Fruit fly (Drosophila melanogaster) whole organism, pupa: ENCODE data around the gene Drsl4.
A peak's percentile ranks its signal among the peaks of the same experiment; 100 is the strongest.

ENCODE experiments used
- CG10348 ChIP-seq: fragments of 200-800 bp; sonication (Bioruptor generic); IDR thresholded peaks from 2 replicates; pipeline ENCODE4 v1.3.6; 2022; ENCODE audit warnings: missing biosample characterization, missing genetic modification characterization
- CG12605 ChIP-seq: fragments of 200-800 bp; sonication (Bioruptor generic); IDR thresholded peaks from 2 replicates; pipeline ENCODE4 v1.3.6; 2022; ENCODE audit warnings: missing biosample characterization, missing genetic modification characterization
- CG13204 ChIP-seq: fragments of 200-800 bp; sonication (Bioruptor generic); optimal IDR thresholded peaks from 2 replicates; lab custom pipeline; 2018; ENCODE audit warnings: missing biosample characterization, mild to moderate bottlenecking, missing genetic modification characterization, moderate library complexity
- CG14655 ChIP-seq: fragments of 200-800 bp; sonication (Bioruptor generic); optimal IDR thresholded peaks from 3 replicates; lab custom pipeline; 2017; ENCODE audit warnings: mild to moderate bottlenecking, missing biosample characterization, missing genetic modification reagents, missing genetic modification characterization
- CG15710 ChIP-seq: fragments of 200-800 bp; sonication (Bioruptor generic); optimal IDR thresholded peaks from 2 replicates; lab custom pipeline; 2018; ENCODE audit warnings: missing biosample characterization, mild to moderate bottlenecking, missing genetic modification characterization, moderate library complexity
- CG17806 ChIP-seq: fragments of 200-800 bp; sonication (Bioruptor generic); optimal IDR thresholded peaks from 2 replicates; lab custom pipeline; 2018; ENCODE audit warnings: missing biosample characterization, mild to moderate bottlenecking, missing genetic modification characterization, moderate library complexity
- CG32121 ChIP-seq: fragments of 200-800 bp; sonication (Bioruptor generic); IDR thresholded peaks from 2 replicates; pipeline ENCODE4 v1.3.6; 2022; ENCODE audit warnings: missing biosample characterization, missing genetic modification characterization
- CG34367 ChIP-seq: fragments of 200-800 bp; sonication (Bioruptor generic); optimal IDR thresholded peaks from 2 replicates; lab custom pipeline; 2018; ENCODE audit warnings: missing biosample characterization, mild to moderate bottlenecking, missing genetic modification characterization
- CG4496 ChIP-seq: fragments of 200-800 bp; sonication (Bioruptor generic); IDR thresholded peaks from 3 replicates; pipeline ENCODE4 v1.3.6; 2022; ENCODE audit warnings: missing biosample characterization, missing genetic modification characterization
- CG8159 ChIP-seq: fragments of 200-800 bp; sonication (Bioruptor generic); optimal IDR thresholded peaks from 3 replicates; lab custom pipeline; 2018; ENCODE audit warnings: missing biosample characterization, mild to moderate bottlenecking, missing genetic modification characterization, moderate library complexity
- CG8301 ChIP-seq: fragments of 200-800 bp; sonication (Bioruptor generic); optimal IDR thresholded peaks from 2 replicates; lab custom pipeline; 2018; ENCODE audit warnings: missing biosample characterization, mild to moderate bottlenecking, missing genetic modification characterization
- CG9948 ChIP-seq: fragments of 200-800 bp; sonication (Bioruptor generic); optimal IDR thresholded peaks from 2 replicates; lab custom pipeline; 2018; ENCODE audit warnings: missing biosample characterization, mild to moderate bottlenecking, missing genetic modification characterization, moderate library complexity
- D1 ChIP-seq: fragments of 200-800 bp; sonication (Bioruptor generic); optimal IDR thresholded peaks from 2 replicates; lab custom pipeline; 2018; ENCODE audit warnings: missing biosample characterization, mild to moderate bottlenecking, missing genetic modification characterization, moderate library complexity
- EcR ChIP-seq: fragments of 200-800 bp; sonication (Bioruptor generic); optimal IDR thresholded peaks from 3 replicates; lab custom pipeline; 2019; ENCODE audit warnings: missing biosample characterization, missing genetic modification characterization, mild to moderate bottlenecking, moderate library complexity, missing genetic modification reagents
- Ets98B ChIP-seq: fragments of 200-800 bp; sonication (Bioruptor generic); IDR thresholded peaks from 2 replicates; pipeline ENCODE4 v1.3.6; 2022; ENCODE audit warnings: missing biosample characterization, missing genetic modification characterization
- Pif1A ChIP-seq: fragments of 200-800 bp; sonication (Bioruptor generic); optimal IDR thresholded peaks from 3 replicates; lab custom pipeline; 2016; ENCODE audit warnings: missing biosample characterization, missing genetic modification characterization
- Pif1B ChIP-seq: fragments of 200-800 bp; sonication (Bioruptor generic); optimal IDR thresholded peaks from 3 replicates; lab custom pipeline; 2016; ENCODE audit warnings: missing biosample characterization, missing genetic modification characterization
- Snoo ChIP-seq: fragments of 200-800 bp; sonication (Bioruptor generic); optimal IDR thresholded peaks from 3 replicates; lab custom pipeline; 2017; ENCODE audit warnings: missing biosample characterization, mild to moderate bottlenecking, missing genetic modification characterization, inconsistent platforms
- fd96Ca ChIP-seq: fragments of 200-800 bp; sonication (Bioruptor generic); IDR thresholded peaks from 3 replicates; pipeline ENCODE4 v1.3.6; 2022; ENCODE audit warnings: missing biosample characterization, missing genetic modification characterization
- gl ChIP-seq: fragments of 200-800 bp; sonication (Bioruptor generic); optimal IDR thresholded peaks from 2 replicates; lab custom pipeline; 2018; ENCODE audit warnings: missing biosample characterization, mild to moderate bottlenecking, missing genetic modification characterization
- rn ChIP-seq: fragments of 200-800 bp; sonication (Bioruptor generic); IDR thresholded peaks from 2 replicates; pipeline ENCODE4 v1.3.6; 2022; ENCODE audit warnings: missing biosample characterization, missing genetic modification characterization

Drsl4 gene

DNA sequence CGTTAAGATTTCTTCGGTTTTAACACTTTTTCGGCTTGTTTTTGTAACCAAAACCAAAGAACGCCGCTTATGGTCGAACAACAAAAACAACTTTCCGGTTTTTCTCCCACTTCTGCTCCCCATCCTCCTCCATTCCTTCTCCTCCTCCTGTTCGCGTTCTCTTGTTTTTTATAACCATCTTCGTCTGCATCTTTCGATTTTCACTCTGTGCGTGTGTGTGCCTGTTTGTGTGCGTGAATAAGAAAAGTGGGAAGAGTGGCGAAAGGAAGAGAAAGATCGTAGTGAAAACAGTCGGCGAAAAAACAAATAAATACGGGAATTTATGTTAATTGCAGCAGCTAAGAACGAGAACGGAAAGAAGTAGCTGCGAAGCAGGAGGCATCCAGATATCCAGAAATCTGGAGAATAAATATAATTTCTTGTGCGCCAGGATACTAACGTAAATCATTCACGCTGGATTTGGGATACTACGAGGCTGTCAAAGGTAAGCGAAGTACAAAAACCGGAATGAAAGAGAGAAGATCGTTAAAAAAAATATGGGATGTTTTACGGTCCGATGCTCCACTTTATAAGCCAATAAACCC lies 22.0 kb downstream of the Drsl4 start:
- no peak for TF ChIP-seq CG17806
- TF ChIP-seq EcR: peak; percentile 17

DNA sequence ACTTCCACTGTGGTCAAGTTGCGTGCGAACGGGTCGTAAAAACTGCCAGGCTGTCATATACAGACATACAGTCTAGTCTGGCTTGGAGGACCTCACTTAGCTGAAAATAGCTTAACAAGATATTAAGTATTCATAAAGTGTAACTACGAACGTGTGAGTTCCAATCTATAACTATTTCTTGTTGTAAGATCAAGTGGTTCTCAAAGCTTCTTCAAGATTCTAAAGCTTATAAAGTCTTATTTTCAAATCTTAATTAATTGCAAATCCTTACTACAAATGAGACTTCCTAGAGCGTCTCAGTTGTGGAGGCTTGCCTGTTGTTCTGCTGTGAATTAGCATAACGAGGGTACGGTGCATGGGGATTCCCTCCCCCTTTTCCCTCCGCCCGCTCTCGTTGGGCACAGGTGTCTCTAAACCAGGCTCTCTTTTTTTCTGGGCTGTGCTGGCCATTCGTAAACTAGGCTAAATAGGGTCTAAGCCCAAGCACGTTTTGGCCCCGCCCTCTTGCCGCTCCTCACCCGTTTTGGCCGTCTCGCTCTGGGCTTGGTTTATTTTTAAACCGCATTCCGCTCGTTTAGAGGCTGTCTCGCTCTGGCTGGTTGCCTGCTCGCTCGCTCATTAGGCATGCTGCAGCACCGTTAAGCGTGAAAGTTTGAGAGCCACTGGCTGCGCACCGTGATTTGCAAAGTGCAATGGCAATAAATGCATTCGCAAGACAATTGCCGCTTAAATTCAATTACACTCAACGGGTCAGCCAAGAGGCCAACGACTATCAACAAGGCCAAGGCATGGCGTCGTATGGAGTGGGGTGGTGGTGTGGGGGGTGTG lies 22.8 kb downstream of the Drsl4 start:
- TF ChIP-seq CG34367: peak; percentile 31
- no peak for TF ChIP-seq Pif1A (GFP tag; lab: Kevin White, UChicago)
- peak; percentile 70 for TF ChIP-seq EcR
- TF ChIP-seq CG15710 (tag; lab: Kevin White, UChicago): peak; percentile 70
- TF ChIP-seq CG10348 (GFP tag; lab: Robert Waterston, UW): no peak
- peak; percentile 62 for TF ChIP-seq CG8159
- no peak for TF ChIP-seq D1
- TF ChIP-seq CG9948 (tag; lab: Kevin White, UChicago): peak; percentile 55
- TF ChIP-seq rn (GFP tag; lab: Robert Waterston, UW): no peak
- no peak; the same call in 2 of the 3 replicates for TF ChIP-seq CG4496 (GFP tag; lab: Robert Waterston, UW)
- TF ChIP-seq Ets98B: no peak
- no peak for TF ChIP-seq Pif1B
- no peak for TF ChIP-seq CG32121 (GFP tag; lab: Robert Waterston, UW)
- TF ChIP-seq CG14655: no peak
- TF ChIP-seq CG17806: peak; percentile 43
- peak; percentile 27 for TF ChIP-seq CG8301
- no peak for TF ChIP-seq Snoo
- peak; percentile 35 for TF ChIP-seq CG13204 (GFP tag; lab: Kevin White, UChicago)
- TF ChIP-seq, all 21 proteins: peak for 8

dm6 chr3L:3338882-3339590 lies 23.6 kb downstream of the Drsl4 start:
- TF ChIP-seq Snoo: no peak
- no peak for TF ChIP-seq CG13204 (GFP tag; lab: Kevin White, UChicago)
- peak; percentile 53 for TF ChIP-seq gl (tag; lab: Kevin White, UChicago)
- TF ChIP-seq CG4496 (GFP tag; lab: Robert Waterston, UW): peak; percentile 33; the same call in 1 of the 3 replicates
- peak; percentile 83 for TF ChIP-seq CG8159
- TF ChIP-seq fd96Ca: peak; percentile 39; the same call in 2 of the 3 replicates
- TF ChIP-seq CG15710 (tag; lab: Kevin White, UChicago): peak; percentile 65
- peak; percentile 55 for TF ChIP-seq CG32121 (GFP tag; lab: Robert Waterston, UW)
- TF ChIP-seq CG12605 (GFP tag; lab: Robert Waterston, UW): peak; percentile 66
- TF ChIP-seq CG34367: peak; percentile 11
- peak; percentile 47 for TF ChIP-seq Ets98B
- peak; percentile 83 for TF ChIP-seq CG8301
- peak; percentile 17 for TF ChIP-seq Pif1B
- TF ChIP-seq CG10348 (GFP tag; lab: Robert Waterston, UW): no peak
- no peak for TF ChIP-seq EcR
- peak; percentile 78 for TF ChIP-seq CG17806
- no peak for TF ChIP-seq D1
- no peak for TF ChIP-seq rn (GFP tag; lab: Robert Waterston, UW)
- TF ChIP-seq CG14655: peak; percentile 89
- peak; percentile 55 for TF ChIP-seq Pif1A (GFP tag; lab: Kevin White, UChicago)
- TF ChIP-seq CG9948 (tag; lab: Kevin White, UChicago): peak; percentile 63
- TF ChIP-seq, all 21 proteins: peak for 15

DNA sequence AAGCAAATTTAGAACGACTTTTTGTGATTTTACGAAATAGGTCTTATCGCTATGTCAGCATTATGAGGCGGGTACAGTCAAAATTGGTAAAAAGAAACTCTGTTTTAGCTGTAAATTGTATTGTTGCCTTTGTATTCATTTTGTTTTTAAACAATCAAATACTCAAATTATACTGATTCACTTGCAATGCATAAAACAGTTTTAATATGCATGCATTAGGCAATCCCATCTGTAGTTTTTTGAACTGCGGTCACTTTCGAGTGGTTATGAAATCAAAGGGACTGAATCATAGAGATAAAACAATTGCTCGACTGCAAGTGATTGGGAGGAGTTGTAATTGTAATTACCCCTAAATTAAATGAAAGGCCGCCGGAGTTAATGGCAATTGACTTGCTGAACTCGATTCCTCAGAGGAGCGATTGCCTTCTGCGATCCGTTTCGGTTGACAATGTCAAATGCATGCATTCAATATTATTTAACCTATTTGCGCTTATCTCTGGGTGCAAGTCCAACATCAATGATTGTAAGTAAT lies 24.3 kb downstream of the Drsl4 start:
- TF ChIP-seq Ets98B: no peak
- TF ChIP-seq CG8301: no peak
- no peak for TF ChIP-seq CG4496 (GFP tag; lab: Robert Waterston, UW)
- no peak for TF ChIP-seq gl (tag; lab: Kevin White, UChicago)
- no peak for TF ChIP-seq CG32121 (GFP tag; lab: Robert Waterston, UW)
- TF ChIP-seq rn (GFP tag; lab: Robert Waterston, UW): no peak
- TF ChIP-seq fd96Ca: no peak
- no peak for TF ChIP-seq Pif1A (GFP tag; lab: Kevin White, UChicago)

DNA sequence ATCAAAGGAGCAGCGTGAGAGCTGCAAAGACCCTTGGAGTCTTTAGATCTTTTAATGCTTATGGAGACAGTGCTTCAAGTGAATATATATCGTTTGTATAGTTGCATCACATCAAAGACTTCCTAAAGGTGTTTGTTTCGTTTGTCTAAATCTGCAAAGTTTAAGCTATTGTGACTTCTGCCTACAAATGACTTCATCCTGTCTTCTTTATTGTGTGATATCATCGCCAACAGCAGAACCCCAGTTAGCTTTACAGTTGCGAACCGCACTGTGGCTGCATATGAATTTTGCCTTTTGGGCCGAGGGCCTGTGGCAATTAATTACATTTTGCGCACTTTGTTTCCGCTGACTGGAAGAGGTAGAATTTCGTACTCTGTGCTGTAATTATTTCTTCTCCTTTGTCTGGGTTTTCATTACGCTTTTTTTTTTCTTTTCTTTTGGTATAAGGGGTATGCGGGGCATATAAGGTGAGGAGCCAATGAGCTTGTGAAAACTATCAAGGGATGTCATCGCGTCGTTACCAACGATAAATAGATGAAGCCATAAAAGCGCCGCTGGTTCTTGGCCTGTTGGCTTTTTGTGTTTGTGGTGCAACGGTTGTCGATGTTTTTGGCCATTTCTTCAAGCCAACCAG lies 27.0 kb downstream of the Drsl4 start:
- TF ChIP-seq gl (tag; lab: Kevin White, UChicago): peak; percentile 6
- TF ChIP-seq CG9948 (tag; lab: Kevin White, UChicago): peak; percentile 69
- peak; percentile 26 for TF ChIP-seq CG13204 (GFP tag; lab: Kevin White, UChicago)
- TF ChIP-seq CG10348 (GFP tag; lab: Robert Waterston, UW): no peak
- TF ChIP-seq CG8301: peak; percentile 48
- TF ChIP-seq Pif1A (GFP tag; lab: Kevin White, UChicago): peak; percentile 64
- peak; percentile 64 for TF ChIP-seq CG15710 (tag; lab: Kevin White, UChicago)
- TF ChIP-seq CG12605 (GFP tag; lab: Robert Waterston, UW): no peak
- TF ChIP-seq CG34367: peak; percentile 61
- TF ChIP-seq rn (GFP tag; lab: Robert Waterston, UW): no peak
- peak; percentile 64 for TF ChIP-seq CG14655
- no peak for TF ChIP-seq Ets98B
- TF ChIP-seq fd96Ca: no peak
- peak; percentile 61 for TF ChIP-seq CG17806
- peak; percentile 51 for TF ChIP-seq Pif1B
- TF ChIP-seq Snoo: peak; percentile 76
- TF ChIP-seq CG8159: peak; percentile 67
- TF ChIP-seq CG32121 (GFP tag; lab: Robert Waterston, UW): no peak
- no peak for TF ChIP-seq CG4496 (GFP tag; lab: Robert Waterston, UW)
- TF ChIP-seq EcR: peak; percentile 22
- TF ChIP-seq D1: no peak
